Fruit fly (Drosophila melanogaster): ENCODE data around the gene CG4229.

Gene CG4229

dm6 chr3L:16582678-16583315 lies 26.2 kb downstream of the CG4229 start, which contains the start of gene Rpn12 (continued):
- TF ChIP-seq crol (GFP tag; IDR thresholded peaks at IDR 0.05), result no peak
- no peak for TF ChIP-seq Lpt (GFP tag; optimal IDR thresholded peaks at IDR 0.05)
- no peak for TF ChIP-seq Gsc (GFP tag; IDR thresholded peaks at IDR 0.05)
- TF ChIP-seq ap (GFP tag; IDR thresholded peaks at IDR 0.05), result no peak
- peak; percentile 75 for TF ChIP-seq CG2116 (GFP tag; optimal IDR thresholded peaks at IDR 0.05)
- TF ChIP-seq tio (GFP tag; optimal IDR thresholded peaks at IDR 0.05), result no peak
- peak; percentile 81 for TF ChIP-seq Bgb (GFP tag; IDR thresholded peaks at IDR 0.05; ENCODE audit: partially characterized antibody)
- TF ChIP-seq CG8359 (GFP tag; optimal IDR thresholded peaks at IDR 0.05; ENCODE audit: borderline replicate concordance), result no peak
- TF ChIP-seq grn (GFP tag; optimal IDR thresholded peaks at IDR 0.05), result no peak
- TF ChIP-seq CG14014 (GFP tag; IDR thresholded peaks at IDR 0.05), result no peak; the same call in 1 of the 2 replicates
- TF ChIP-seq CG16863 (GFP tag; optimal IDR thresholded peaks at IDR 0.05), result no peak
- peak in 1 of 2 experiments; percentile 4 for TF ChIP-seq crp (GFP tag; optimal IDR thresholded peaks at IDR 0.05)
- no peak for TF ChIP-seq Eip74EF (GFP tag; optimal IDR thresholded peaks at IDR 0.05)
- TF ChIP-seq zen (tag; optimal IDR thresholded peaks at IDR 0.05), result peak; percentile 50
- TF ChIP-seq CG14860 (GFP tag; IDR thresholded peaks at IDR 0.05; ENCODE audit: partially characterized antibody), result peak; percentile 67
- no peak for TF ChIP-seq pros (GFP tag; optimal IDR thresholded peaks at IDR 0.05)
- TF ChIP-seq zfh2 (GFP tag; optimal IDR thresholded peaks at IDR 0.05), result peak; percentile 29
- TF ChIP-seq Chrac-16 (GFP tag; optimal IDR thresholded peaks at IDR 0.05), result peak; percentile 33
- TF ChIP-seq Bdp1 (GFP tag; optimal IDR thresholded peaks at IDR 0.05), result no peak
- TF ChIP-seq CG9215 (GFP tag; IDR thresholded peaks at IDR 0.05), result no peak
- TF ChIP-seq CG8388 (GFP tag; optimal IDR thresholded peaks at IDR 0.05), result no peak
- no peak for TF ChIP-seq CG4404 (GFP tag; IDR thresholded peaks at IDR 0.05)
- TF ChIP-seq Six4 (GFP tag; optimal IDR thresholded peaks at IDR 0.05), result no peak
- no peak for TF ChIP-seq schlank (tag; optimal IDR thresholded peaks at IDR 0.05)
- TF ChIP-seq Mad (GFP tag; optimal IDR thresholded peaks at IDR 0.05), result no peak
- TF ChIP-seq CG42726 (GFP tag; IDR thresholded peaks at IDR 0.05; ENCODE audit: partially characterized antibody), result no peak; the same call in 1 of the 2 replicates
- TF ChIP-seq zf30C (GFP tag; optimal IDR thresholded peaks at IDR 0.05), result peak; percentile 25
- TF ChIP-seq zen2 (GFP tag; IDR thresholded peaks at IDR 0.05; ENCODE audit: partially characterized antibody), result peak; percentile 80
- TF ChIP-seq D19A (tag; optimal IDR thresholded peaks at IDR 0.05), result peak; percentile 15
- no peak for TF ChIP-seq chif (GFP tag; optimal IDR thresholded peaks at IDR 0.05)
- no peak for TF ChIP-seq sim (GFP tag; IDR thresholded peaks at IDR 0.05)
- peak; percentile 83 for TF ChIP-seq CG16813 (GFP tag; IDR thresholded peaks at IDR 0.05; ENCODE audit: partially characterized antibody)
- TF ChIP-seq Dfd (GFP tag; optimal IDR thresholded peaks at IDR 0.05), result no peak
- TF ChIP-seq Dref (GFP tag; IDR thresholded peaks at IDR 0.05), result peak; percentile 88
- peak; percentile 90 for TF ChIP-seq Sry-δ (GFP tag; optimal IDR thresholded peaks at IDR 0.05)
- TF ChIP-seq CTCF (GFP tag; optimal IDR thresholded peaks at IDR 0.05), result no peak
- no peak for TF ChIP-seq CG9876 (GFP tag; optimal IDR thresholded peaks at IDR 0.05)
- TF ChIP-seq exex (tag; optimal IDR thresholded peaks at IDR 0.05), result no peak
- no peak for TF ChIP-seq CG10366 (GFP tag; IDR thresholded peaks at IDR 0.05)
- no peak for TF ChIP-seq wek (GFP tag; optimal IDR thresholded peaks at IDR 0.05)
- TF ChIP-seq chinmo (GFP tag; IDR thresholded peaks at IDR 0.05; ENCODE audit: partially characterized antibody), result no peak
- peak; percentile 5 for TF ChIP-seq Fer2 (tag; optimal IDR thresholded peaks at IDR 0.05)
- no peak for TF ChIP-seq fd96Cb (tag; optimal IDR thresholded peaks at IDR 0.05)
- no peak for TF ChIP-seq CG17612 (GFP tag; IDR thresholded peaks at IDR 0.05)
- TF ChIP-seq Jarid2 (GFP tag; optimal IDR thresholded peaks at IDR 0.05), result no peak
- no peak for TF ChIP-seq CG1233 (GFP tag; optimal IDR thresholded peaks at IDR 0.05)
- no peak for TF ChIP-seq Nf-YA (GFP tag; IDR thresholded peaks at IDR 0.05)
- no peak for TF ChIP-seq Max (GFP tag; optimal IDR thresholded peaks at IDR 0.05)
- no peak for TF ChIP-seq sisA (GFP tag; IDR thresholded peaks at IDR 0.05)
- TF ChIP-seq disco-r (GFP tag; optimal IDR thresholded peaks at IDR 0.05), result no peak
